Fruit fly (Drosophila melanogaster) whole organism, embryonic: ENCODE results near the gene CG15368.

Experiments
- Adf1 ChIP-seq: fragments of 200-800 bp; sonication (Bioruptor generic); IDR thresholded peaks from 2 replicates; pipeline ENCODE4 v1.3.6; 2022; ENCODE audit warnings: missing biosample characterization, missing genetic modification characterization
- Awh ChIP-seq: fragments of 200-800 bp; sonication (Bioruptor generic); IDR thresholded peaks from 2 replicates; pipeline ENCODE4, ENCODE4 v1.3.6; 2022; ENCODE audit warnings: missing biosample characterization, missing genetic modification characterization
- C15 ChIP-seq: fragments of 200-800 bp; sonication (Bioruptor generic); IDR thresholded peaks from 3 replicates; pipeline ENCODE4 v1.3.6; 2022; ENCODE audit warnings: missing biosample characterization, missing genetic modification characterization
- CG11085 ChIP-seq: fragments of 200-800 bp; sonication (Bioruptor generic); IDR thresholded peaks from 2 replicates; pipeline ENCODE4 v1.3.6; 2022; ENCODE audit warnings: missing biosample characterization, missing genetic modification characterization
- CG11247 ChIP-seq: fragments of 200-800 bp; sonication (Bioruptor generic); IDR thresholded peaks from 2 replicates; pipeline ENCODE4 v1.3.6; 2022; ENCODE audit warnings: missing biosample characterization, missing genetic modification characterization
- CG11696 ChIP-seq: fragments of 200-800 bp; sonication (Bioruptor generic); IDR thresholded peaks from 2 replicates; pipeline ENCODE4 v1.3.6; 2022; ENCODE audit warnings: missing biosample characterization, missing genetic modification characterization
- CG1233 ChIP-seq: fragments of 200-800 bp; sonication (Bioruptor generic); optimal IDR thresholded peaks from 4 replicates; lab custom pipeline; 2018; ENCODE audit warnings: missing biosample characterization, mild to moderate bottlenecking, missing genetic modification characterization
- CG1647 ChIP-seq: fragments of 200-800 bp; sonication (Bioruptor generic); optimal IDR thresholded peaks from 3 replicates; lab custom pipeline; 2016; ENCODE audit warnings: missing biosample characterization, missing genetic modification characterization
- CG16813 ChIP-seq: fragments of 200-800 bp; sonication (Bioruptor generic); IDR thresholded peaks from 3 replicates; pipeline ENCODE4 v1.3.6; 2022; ENCODE audit warnings: missing biosample characterization, missing genetic modification characterization; ENCODE audit not compliant: partially characterized antibody
- CG2678 ChIP-seq: fragments of 200-800 bp; sonication (Bioruptor generic); optimal IDR thresholded peaks from 3 replicates; lab custom pipeline; 2019; ENCODE audit warnings: missing biosample characterization, mild to moderate bottlenecking, missing genetic modification characterization, moderate library complexity
- CG3065 ChIP-seq: fragments of 200-800 bp; sonication (Bioruptor generic); optimal IDR thresholded peaks from 2 replicates; lab custom pipeline; 2016; ENCODE audit warnings: missing biosample characterization, missing genetic modification characterization
- CG32772 ChIP-seq: fragments of 200-800 bp; sonication (Bioruptor generic); IDR thresholded peaks from 2 replicates; pipeline ENCODE4 v1.3.6; 2022; ENCODE audit warnings: missing biosample characterization, missing genetic modification characterization
- CG3407 ChIP-seq: fragments of 200-800 bp; sonication (Bioruptor generic); optimal IDR thresholded peaks from 2 replicates; lab custom pipeline; 2018; ENCODE audit warnings: missing biosample characterization, mild to moderate bottlenecking, missing genetic modification characterization
- CG6654 ChIP-seq: fragments of 200-800 bp; sonication (Bioruptor generic); optimal IDR thresholded peaks from 2 replicates; lab custom pipeline; 2017; ENCODE audit warnings: missing biosample characterization, mild to moderate bottlenecking, missing genetic modification characterization
- CG6765 ChIP-seq: fragments of 200-800 bp; sonication (Bioruptor generic); optimal IDR thresholded peaks from 3 replicates; lab custom pipeline; 2017; ENCODE audit warnings: missing biosample characterization, mild to moderate bottlenecking, missing genetic modification characterization
- CG8388 ChIP-seq: fragments of 200-800 bp; sonication (Bioruptor generic); optimal IDR thresholded peaks from 2 replicates; lab custom pipeline; 2019; ENCODE audit warnings: missing biosample characterization, mild to moderate bottlenecking, missing genetic modification characterization, moderate library complexity
- CG8924 ChIP-seq: fragments of 200-800 bp; optimal IDR thresholded peaks from 3 replicates; lab custom pipeline; 2019; ENCODE audit warnings: missing biosample characterization, mild to moderate bottlenecking, missing genetic modification characterization, moderate library complexity
- CG9876 ChIP-seq: fragments of 200-800 bp; sonication (Bioruptor generic); optimal IDR thresholded peaks from 2 replicates; lab custom pipeline; 2016; ENCODE audit warnings: missing biosample characterization, missing genetic modification characterization
- Gsc ChIP-seq: fragments of 200-800 bp; sonication (Bioruptor generic); IDR thresholded peaks from 2 replicates; pipeline ENCODE4 v1.3.6; 2022; ENCODE audit warnings: missing biosample characterization, missing genetic modification characterization
- HLHmδ ChIP-seq: fragments of 200-800 bp; sonication (Bioruptor generic); optimal IDR thresholded peaks from 2 replicates; lab custom pipeline; 2018; ENCODE audit warnings: missing biosample characterization, mild to moderate bottlenecking, missing genetic modification characterization, moderate library complexity
- Hr3 ChIP-seq: fragments of 200-800 bp; sonication (Bioruptor generic); optimal IDR thresholded peaks from 3 replicates; lab custom pipeline; 2016; ENCODE audit warnings: missing biosample characterization, missing genetic modification characterization
- NC2α ChIP-seq: fragments of 200-800 bp; sonication (Bioruptor generic); optimal IDR thresholded peaks from 2 replicates; lab custom pipeline; 2016; ENCODE audit warnings: missing biosample characterization, missing genetic modification characterization
- NK7.1 ChIP-seq: fragments of 200-800 bp; sonication (Bioruptor generic); optimal IDR thresholded peaks from 3 replicates; lab custom pipeline; 2016; ENCODE audit warnings: missing biosample characterization, missing genetic modification characterization
- Nf-YB ChIP-seq: fragments of 200-800 bp; sonication (Bioruptor generic); optimal IDR thresholded peaks from 3 replicates; lab custom pipeline; 2019; ENCODE audit warnings: missing biosample characterization, mild to moderate bottlenecking, missing genetic modification characterization, moderate library complexity
- Oli ChIP-seq: fragments of 200-800 bp; sonication (Bioruptor generic); optimal IDR thresholded peaks from 2 replicates; lab custom pipeline; 2018; ENCODE audit warnings: missing biosample characterization, mild to moderate bottlenecking, missing genetic modification characterization, moderate library complexity
- Opbp ChIP-seq: fragments of 200-800 bp; sonication (Bioruptor generic); IDR thresholded peaks from 3 replicates; pipeline ENCODE4 v1.3.6; 2022; ENCODE audit warnings: missing biosample characterization, missing genetic modification characterization; ENCODE audit not compliant: partially characterized antibody
- Ptx1 ChIP-seq: fragments of 200-800 bp; sonication (Bioruptor generic); IDR thresholded peaks from 2 replicates; pipeline ENCODE4 v1.3.6; 2022; ENCODE audit warnings: missing biosample characterization, missing genetic modification characterization
- al ChIP-seq: fragments of 200-800 bp; sonication (Bioruptor generic); IDR thresholded peaks from 2 replicates; pipeline ENCODE4 v1.3.6; 2022; ENCODE audit warnings: missing biosample characterization, missing genetic modification characterization
- btn ChIP-seq: fragments of 200-800 bp; sonication (Bioruptor generic); optimal IDR thresholded peaks from 2 replicates; lab custom pipeline; 2016; ENCODE audit warnings: missing biosample characterization, missing genetic modification characterization
- cas ChIP-seq: fragments of 200-800 bp; sonication (Bioruptor generic); IDR thresholded peaks from 2 replicates; pipeline ENCODE4 v1.3.6; 2022; ENCODE audit warnings: missing biosample characterization, missing genetic modification characterization
- cato ChIP-seq: fragments of 200-800 bp; sonication (Bioruptor generic); optimal IDR thresholded peaks from 2 replicates; lab custom pipeline; 2016; ENCODE audit warnings: missing biosample characterization, missing genetic modification characterization, borderline replicate concordance
- caup ChIP-seq: fragments of 200-800 bp; sonication (Bioruptor generic); optimal IDR thresholded peaks from 3 replicates; lab custom pipeline; 2017; ENCODE audit warnings: missing biosample characterization, mild to moderate bottlenecking, missing genetic modification characterization, moderate library complexity; ENCODE audit not compliant: severe bottlenecking
- cg ChIP-seq: fragments of 200-800 bp; sonication (Bioruptor generic); optimal IDR thresholded peaks from 3 replicates; lab custom pipeline; 2019; ENCODE audit warnings: missing biosample characterization, mild to moderate bottlenecking, missing genetic modification characterization, moderate library complexity
- cwo ChIP-seq: fragments of 200-800 bp; sonication (Bioruptor generic); optimal IDR thresholded peaks from 3 replicates; lab custom pipeline; 2017; ENCODE audit warnings: missing biosample characterization, missing genetic modification characterization, mild to moderate bottlenecking, moderate library complexity, missing genetic modification reagents
- dati ChIP-seq: fragments of 200-800 bp; sonication (Bioruptor generic); IDR thresholded peaks from 2 replicates; pipeline ENCODE4 v1.3.6; 2022; ENCODE audit warnings: missing biosample characterization, missing genetic modification characterization
- en ChIP-seq: fragments of 200-800 bp; sonication (Bioruptor generic); optimal IDR thresholded peaks from 2 replicates; lab custom pipeline; 2016; ENCODE audit warnings: missing biosample characterization, missing genetic modification characterization
- ewg ChIP-seq: fragments of 200-800 bp; sonication (Bioruptor generic); optimal IDR thresholded peaks from 3 replicates; lab custom pipeline; 2017; ENCODE audit warnings: mild to moderate bottlenecking, missing biosample characterization, missing genetic modification reagents, missing genetic modification characterization
- exex ChIP-seq: fragments of 200-800 bp; sonication (Bioruptor generic); optimal IDR thresholded peaks from 4 replicates; lab custom pipeline; 2018; ENCODE audit warnings: missing biosample characterization, mild to moderate bottlenecking, missing genetic modification characterization, moderate library complexity
- gro ChIP-seq: fragments of 200-800 bp; sonication (Bioruptor generic); optimal IDR thresholded peaks from 2 replicates; lab custom pipeline; 2016; ENCODE audit warnings: missing biosample characterization, missing genetic modification characterization
- kay ChIP-seq: fragments of 200-800 bp; sonication (Bioruptor generic); optimal IDR thresholded peaks from 2 replicates; lab custom pipeline; 2016; ENCODE audit warnings: missing biosample characterization, missing genetic modification characterization
- lbe ChIP-seq: fragments of 200-800 bp; sonication (Bioruptor generic); optimal IDR thresholded peaks from 2 replicates; lab custom pipeline; 2016; ENCODE audit warnings: missing biosample characterization, mild to moderate bottlenecking, missing genetic modification characterization
- lola ChIP-seq, 3 experiments: fragments of >200 bp in 2 of 3; fragments of 200-800 bp in 1 of 3; sonication (Bioruptor generic) in 1 of 3; optimal IDR thresholded peaks; 2 replicates each; lab custom pipeline; 2017 to 2019; ENCODE audit warnings: missing biosample characterization in 3 of 3, missing genetic modification characterization in 3 of 3, mild to moderate bottlenecking in 1 of 3, moderate library complexity in 1 of 3
- maf-S ChIP-seq: fragments of 200-800 bp; sonication (Bioruptor generic); optimal IDR thresholded peaks from 2 replicates; lab custom pipeline; 2016; ENCODE audit warnings: missing biosample characterization, missing genetic modification characterization
- pho ChIP-seq: fragments of 200-800 bp; sonication (Bioruptor generic); optimal IDR thresholded peaks from 2 replicates; lab custom pipeline; 2016; ENCODE audit warnings: missing biosample characterization, missing genetic modification characterization
- repo ChIP-seq: fragments of 200-800 bp; sonication (Bioruptor generic); optimal IDR thresholded peaks from 2 replicates; lab custom pipeline; 2016; ENCODE audit warnings: missing biosample characterization, missing genetic modification characterization
- sim ChIP-seq: fragments of 200-800 bp; sonication (Bioruptor generic); IDR thresholded peaks from 2 replicates; pipeline ENCODE4 v1.3.6; 2022; ENCODE audit warnings: missing biosample characterization, missing genetic modification characterization
- sisA ChIP-seq: fragments of 200-800 bp; sonication (Bioruptor generic); IDR thresholded peaks from 2 replicates; pipeline ENCODE4 v1.3.6; 2022; ENCODE audit warnings: missing biosample characterization, missing genetic modification characterization
- slp2 ChIP-seq: fragments of 200-800 bp; sonication (Bioruptor generic); optimal IDR thresholded peaks from 2 replicates; lab custom pipeline; 2016; ENCODE audit warnings: missing biosample characterization, missing genetic modification characterization
- tin ChIP-seq: fragments of 200-800 bp; sonication (Bioruptor generic); optimal IDR thresholded peaks from 3 replicates; lab custom pipeline; 2016; ENCODE audit warnings: missing biosample characterization, missing genetic modification characterization
- tll ChIP-seq, 2 experiments: fragments of 200-800 bp in 1 of 2; fragments of >200 bp in 1 of 2; sonication (Bioruptor generic) in 1 of 2; optimal IDR thresholded peaks; 2 replicates each; lab custom pipeline; 2017 to 2019; ENCODE audit warnings: missing biosample characterization in 2 of 2, missing genetic modification characterization in 2 of 2, mild to moderate bottlenecking in 1 of 2, moderate library complexity in 1 of 2
- toy ChIP-seq: fragments of 200-800 bp; sonication (Bioruptor generic); IDR thresholded peaks from 2 replicates; pipeline ENCODE4 v1.3.6; 2022; ENCODE audit warnings: missing biosample characterization, missing genetic modification characterization
- zf30C ChIP-seq: fragments of 200-800 bp; sonication (Bioruptor generic); optimal IDR thresholded peaks from 3 replicates; lab custom pipeline; 2018; ENCODE audit warnings: missing biosample characterization, mild to moderate bottlenecking, missing genetic modification characterization

The CG15368 gene

DNA sequence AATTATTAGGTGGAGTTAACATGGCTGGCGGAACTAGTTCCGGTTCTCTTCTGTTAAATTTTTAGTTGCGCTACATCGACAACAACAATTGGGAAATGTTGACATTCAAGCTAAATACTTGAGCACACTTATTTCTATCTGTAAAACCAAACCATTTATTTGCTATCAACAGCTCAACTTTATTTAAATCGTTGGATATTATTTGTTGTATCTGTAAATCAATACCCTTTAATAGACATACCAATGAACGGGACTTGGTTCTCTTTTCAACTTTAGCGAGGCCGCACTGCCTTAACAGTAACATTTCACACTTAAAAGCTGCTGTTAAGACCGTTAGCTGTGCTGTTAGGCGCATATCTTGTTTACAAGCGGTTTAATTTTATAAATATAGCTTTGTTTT lies 22.0 kb upstream of the CG15368 start, which contains the start of gene CG12106 (continued):
- TF ChIP-seq cg: no peak
- no peak for TF ChIP-seq CG6765
- no peak for TF ChIP-seq ewg (GFP tag; lab: Kevin White, UChicago)
- TF ChIP-seq Awh (GFP tag; lab: Robert Waterston, UW): no peak
- no peak for TF ChIP-seq CG3065
- no peak for TF ChIP-seq NC2α (GFP tag; lab: Kevin White, UChicago)
- TF ChIP-seq CG8388: peak; percentile 18
- TF ChIP-seq caup (GFP tag; lab: Kevin White, UChicago): no peak
- no peak for TF ChIP-seq dati (GFP tag; lab: Robert Waterston, UW)
- no peak for TF ChIP-seq sim
- no peak for TF ChIP-seq maf-S
- TF ChIP-seq en: no peak
- TF ChIP-seq cato (GFP tag; lab: Kevin White, UChicago): no peak
- peak; percentile 8 for TF ChIP-seq cwo
- peak; percentile 25 for TF ChIP-seq Oli
- no peak for TF ChIP-seq zf30C
- no peak for TF ChIP-seq CG3407
- TF ChIP-seq C15: no peak
- no peak for TF ChIP-seq CG32772 (GFP tag; lab: Robert Waterston, UW)
- TF ChIP-seq Gsc (GFP tag; lab: Robert Waterston, UW): no peak
- TF ChIP-seq slp2: no peak
- TF ChIP-seq Ptx1 (GFP tag; lab: Robert Waterston, UW): no peak; the same call in none of the 2 replicates
- TF ChIP-seq Hr3 (GFP tag; lab: Kevin White, UChicago): peak; percentile 4
- no peak for TF ChIP-seq cas (GFP tag; lab: Robert Waterston, UW)
- no peak for TF ChIP-seq repo (GFP tag; lab: Kevin White, UChicago)
- TF ChIP-seq lola (GFP tag; optimal IDR thresholded peaks at IDR 0.05; lab: Kevin White, UChicago): peak in 1 of 3 experiments; percentile 27
- TF ChIP-seq CG11085 (GFP tag; lab: Robert Waterston, UW): no peak
- TF ChIP-seq CG6654: no peak
- TF ChIP-seq exex (tag; lab: Kevin White, UChicago): peak; percentile 28
- TF ChIP-seq CG11696 (GFP tag; lab: Robert Waterston, UW): no peak
- no peak for TF ChIP-seq sisA
- no peak for TF ChIP-seq CG16813 (GFP tag; lab: Robert Waterston, UW)
- no peak for TF ChIP-seq btn (GFP tag; lab: Kevin White, UChicago)
- no peak for TF ChIP-seq CG1233 (GFP tag; lab: Kevin White, UChicago)
- no peak for TF ChIP-seq CG1647 (GFP tag; lab: Kevin White, UChicago)
- no peak for TF ChIP-seq HLHmδ
- no peak for TF ChIP-seq tll (GFP tag; optimal IDR thresholded peaks at IDR 0.05; lab: Kevin White, UChicago)
- TF ChIP-seq Nf-YB (GFP tag; lab: Kevin White, UChicago): no peak
- no peak for TF ChIP-seq toy (GFP tag; lab: Robert Waterston, UW)
- TF ChIP-seq Adf1 (GFP tag; lab: Robert Waterston, UW): no peak
- TF ChIP-seq lbe: peak; percentile 12
- no peak for TF ChIP-seq NK7.1 (GFP tag; lab: Kevin White, UChicago)
- no peak for TF ChIP-seq pho (GFP tag; lab: Kevin White, UChicago)
- peak; percentile 33 for TF ChIP-seq gro (GFP tag; lab: Kevin White, UChicago)
- TF ChIP-seq Opbp (GFP tag; lab: Robert Waterston, UW): no peak
- peak; percentile 7; the same call in 1 of the 2 replicates for TF ChIP-seq al (GFP tag; lab: Robert Waterston, UW)
- TF ChIP-seq CG11247 (GFP tag; lab: Robert Waterston, UW): no peak
- TF ChIP-seq kay (GFP tag; lab: Kevin White, UChicago): no peak
- TF ChIP-seq CG2678 (tag; lab: Kevin White, UChicago): peak; percentile 65
- peak; percentile 18 for TF ChIP-seq CG8924 (tag; lab: Kevin White, UChicago)
- peak; percentile 18 for TF ChIP-seq tin (GFP tag; lab: Kevin White, UChicago)
- TF ChIP-seq CG9876 (GFP tag; lab: Kevin White, UChicago): no peak
